Worm (Caenorhabditis elegans) whole organism, L4 larva: ENCODE results near the gene W05E10.5.

Experiments used
- D1046.2 ChIP-seq: fragments of 200-800 bp; sonication (Bioruptor generic); IDR thresholded peaks from 2 replicates; pipeline ENCODE4 v1.3.6; 2022; ENCODE audit warnings: missing genetic modification characterization, missing compliant biosample characterization
- T20F7.1 ChIP-seq: fragments of 200-800 bp; sonication (Bioruptor generic); optimal IDR thresholded peaks from 2 replicates; lab custom pipeline; 2018; ENCODE audit warnings: mild to moderate bottlenecking, missing genetic modification characterization, missing compliant biosample characterization
- Y105C5A.15 ChIP-seq: fragments of 200-800 bp; sonication (Bioruptor generic); IDR thresholded peaks from 2 replicates; pipeline ENCODE4 v1.3.6; 2022; ENCODE audit warnings: missing genetic modification characterization, missing compliant biosample characterization
- Y48G9A.11 ChIP-seq: fragments of 200-800 bp; sonication (Bioruptor generic); IDR thresholded peaks from 2 replicates; pipeline ENCODE4 v1.3.6; 2022; ENCODE audit warnings: missing genetic modification reagents, missing genetic modification characterization, missing compliant biosample characterization
- aha-1 ChIP-seq: fragments of 150-350 bp; peaks from one replicate; lab custom pipeline; 2014; ENCODE audit warnings: missing biosample characterization, missing genetic modification characterization
- arid-1 ChIP-seq: fragments of 200-800 bp; sonication (Bioruptor generic); conservative IDR thresholded peaks from 2 replicates; pipeline ENCODE4 v1.3.6; 2022; ENCODE audit warnings: missing genetic modification reagents, missing genetic modification characterization, missing compliant biosample characterization
- ceh-28 ChIP-seq: fragments of 150-350 bp; optimal IDR thresholded peaks from 2 replicates; lab custom pipeline; 2014; ENCODE audit warnings: missing biosample characterization, missing genetic modification reagents, missing genetic modification characterization
- ceh-44 ChIP-seq: fragments of 200-800 bp; sonication (Bioruptor generic); IDR thresholded peaks from 2 replicates; pipeline ENCODE4 v1.3.6; 2022; ENCODE audit warnings: missing genetic modification reagents, missing genetic modification characterization, missing compliant biosample characterization
- ceh-62 ChIP-seq: sonication (generic microtip); optimal IDR thresholded peaks from 2 replicates; lab custom pipeline; 2017; ENCODE audit warnings: missing biosample characterization, missing genetic modification characterization
- ceh-82 ChIP-seq: sonication (generic microtip); optimal IDR thresholded peaks from 2 replicates; lab custom pipeline; 2017; ENCODE audit warnings: missing biosample characterization, missing genetic modification characterization
- cey-2 ChIP-seq: sonication (generic microtip); optimal IDR thresholded peaks from 3 replicates; lab custom pipeline; 2017; ENCODE audit warnings: missing genetic modification characterization, mild to moderate bottlenecking, missing compliant biosample characterization, antibody characterized with exemption, borderline replicate concordance; ENCODE audit not compliant: insufficient read depth
- daf-19 ChIP-seq: fragments of 200-800 bp; sonication (Bioruptor generic); conservative IDR thresholded peaks from 2 replicates; pipeline ENCODE4 v1.3.6; 2022; ENCODE audit warnings: missing genetic modification characterization, missing compliant biosample characterization
- dmd-6 ChIP-seq: fragments of 200-800 bp; sonication (Bioruptor generic); IDR thresholded peaks from 2 replicates; pipeline ENCODE4 v1.3.6; 2022; ENCODE audit warnings: missing genetic modification reagents, missing genetic modification characterization, missing compliant biosample characterization
- dpl-1 ChIP-seq: fragments of 150-350 bp; optimal IDR thresholded peaks from 2 replicates; lab custom pipeline; 2014; ENCODE audit warnings: missing biosample characterization, missing genetic modification reagents, missing genetic modification characterization
- duxl-1 ChIP-seq: sonication (generic microtip); optimal IDR thresholded peaks from 2 replicates; lab custom pipeline; 2016; ENCODE audit warnings: mild to moderate bottlenecking, missing genetic modification characterization, moderate library complexity, missing compliant biosample characterization; ENCODE audit not compliant: poor library complexity
- gei-8 ChIP-seq: fragments of 200-800 bp; sonication (Bioruptor generic); optimal IDR thresholded peaks from 2 replicates; lab custom pipeline; 2018; ENCODE audit warnings: mild to moderate bottlenecking, missing genetic modification characterization, missing compliant biosample characterization
- hlh-11 ChIP-seq: fragments of 200-800 bp; sonication (Bioruptor generic); optimal IDR thresholded peaks from 2 replicates; lab custom pipeline; 2018; ENCODE audit warnings: mild to moderate bottlenecking, missing genetic modification characterization, missing compliant biosample characterization
- hmg-1.1 ChIP-seq: fragments of 200-800 bp; sonication (Bioruptor generic); IDR thresholded peaks from 2 replicates; pipeline ENCODE4 v1.3.6; 2022; ENCODE audit warnings: missing genetic modification reagents, missing genetic modification characterization, missing compliant biosample characterization
- lin-1 ChIP-seq: fragments of 200-800 bp; sonication (Bioruptor generic); IDR thresholded peaks from 2 replicates; pipeline ENCODE4 v1.3.6; 2022; ENCODE audit warnings: missing genetic modification reagents, missing genetic modification characterization, missing compliant biosample characterization
- lin-38 ChIP-seq: fragments of 200-800 bp; sonication (Bioruptor generic); IDR thresholded peaks from 2 replicates; pipeline ENCODE4 v1.3.6; 2022; ENCODE audit warnings: missing genetic modification reagents, missing genetic modification characterization, missing compliant biosample characterization
- nhr-10 ChIP-seq: fragments of 150-350 bp; optimal IDR thresholded peaks from 2 replicates; lab custom pipeline; 2014; ENCODE audit warnings: missing biosample characterization, missing genetic modification characterization
- nhr-102 ChIP-seq: sonication (generic microtip); optimal IDR thresholded peaks from 2 replicates; lab custom pipeline; 2016; ENCODE audit warnings: mild to moderate bottlenecking, missing genetic modification characterization, moderate library complexity, missing compliant biosample characterization
- nhr-237 ChIP-seq: sonication (generic microtip); optimal IDR thresholded peaks from 2 replicates; lab custom pipeline; 2017; ENCODE audit warnings: missing biosample characterization, missing genetic modification characterization
- nhr-28 ChIP-seq: fragments of 150-350 bp; optimal IDR thresholded peaks from 2 replicates; lab custom pipeline; 2014; ENCODE audit warnings: missing biosample characterization, missing genetic modification characterization
- nhr-6 ChIP-seq: fragments of 150-350 bp; optimal IDR thresholded peaks from 2 replicates; lab custom pipeline; 2014; ENCODE audit warnings: missing biosample characterization, missing genetic modification characterization
- nhr-76 ChIP-seq: fragments of 150-350 bp; optimal IDR thresholded peaks from 2 replicates; lab custom pipeline; 2014; ENCODE audit warnings: missing biosample characterization, missing genetic modification characterization
- pha-4 ChIP-seq, 2 experiments: fragments of 150-350 bp in 1 of 2; fragments of 200-800 bp in 1 of 2; sonication (Bioruptor generic) in 1 of 2; IDR thresholded peaks in 1 of 2; optimal IDR thresholded peaks in 1 of 2; 2 replicates each; pipeline versions ENCODE4 v1.3.6 to Lab custom; 2014 to 2022; ENCODE audit warnings: missing genetic modification characterization in 2 of 2, missing genetic modification reagents in 2 of 2, missing biosample characterization in 1 of 2, missing compliant biosample characterization in 1 of 2
- php-3 ChIP-seq: fragments of 200-800 bp; sonication (Bioruptor generic); IDR thresholded peaks from 2 replicates; pipeline ENCODE4 v1.3.6; 2022; ENCODE audit warnings: missing genetic modification reagents, missing genetic modification characterization, missing compliant biosample characterization
- pqm-1 ChIP-seq: sonication (generic microtip); optimal IDR thresholded peaks from 2 replicates; lab custom pipeline; 2017; ENCODE audit warnings: missing biosample characterization, missing genetic modification characterization
- rbr-2 ChIP-seq: sonication (generic microtip); optimal IDR thresholded peaks from 2 replicates; lab custom pipeline; 2016; ENCODE audit warnings: missing genotype, missing genetic modification characterization, missing compliant biosample characterization
- set-16 ChIP-seq: fragments of 200-800 bp; sonication (Bioruptor generic); IDR thresholded peaks from 2 replicates; pipeline ENCODE4 v1.3.6; 2022; ENCODE audit warnings: missing genetic modification reagents, missing genetic modification characterization, missing compliant biosample characterization
- spr-3 ChIP-seq: fragments of 200-800 bp; sonication (Bioruptor generic); optimal IDR thresholded peaks from 2 replicates; lab custom pipeline; 2018; ENCODE audit warnings: mild to moderate bottlenecking, missing genetic modification characterization, missing compliant biosample characterization
- tag-97 ChIP-seq: fragments of 200-800 bp; sonication (Bioruptor generic); IDR thresholded peaks from 2 replicates; pipeline ENCODE4 v1.3.6; 2022; ENCODE audit warnings: missing genetic modification characterization, missing compliant biosample characterization
- unc-39 ChIP-seq: sonication (generic microtip); optimal IDR thresholded peaks from 2 replicates; lab custom pipeline; 2017; ENCODE audit warnings: missing biosample characterization, missing genetic modification characterization
- unc-62 ChIP-seq, 3 experiments: fragments of 150-350 bp in 1 of 3; sonication (generic microtip); optimal IDR thresholded peaks in 2 of 3; peaks in 1 of 3; 1 replicate in 1 of 3; 2 replicates in 2 of 3; lab custom pipeline; 2014 to 2017; ENCODE audit warnings: missing biosample characterization in 3 of 3, missing genetic modification characterization in 3 of 3, missing genetic modification reagents in 3 of 3, missing genotype in 1 of 3
- zag-1 ChIP-seq: fragments of 150-350 bp; optimal IDR thresholded peaks from 2 replicates; lab custom pipeline; 2014; ENCODE audit warnings: missing biosample characterization, missing genetic modification characterization
- zfp-3 ChIP-seq: fragments of 200-800 bp; sonication (Bioruptor generic); conservative IDR thresholded peaks from 2 replicates; pipeline ENCODE4 v1.3.6; 2022; ENCODE audit warnings: missing genetic modification reagents, missing genetic modification characterization, missing compliant biosample characterization

Gene W05E10.5

DNA sequence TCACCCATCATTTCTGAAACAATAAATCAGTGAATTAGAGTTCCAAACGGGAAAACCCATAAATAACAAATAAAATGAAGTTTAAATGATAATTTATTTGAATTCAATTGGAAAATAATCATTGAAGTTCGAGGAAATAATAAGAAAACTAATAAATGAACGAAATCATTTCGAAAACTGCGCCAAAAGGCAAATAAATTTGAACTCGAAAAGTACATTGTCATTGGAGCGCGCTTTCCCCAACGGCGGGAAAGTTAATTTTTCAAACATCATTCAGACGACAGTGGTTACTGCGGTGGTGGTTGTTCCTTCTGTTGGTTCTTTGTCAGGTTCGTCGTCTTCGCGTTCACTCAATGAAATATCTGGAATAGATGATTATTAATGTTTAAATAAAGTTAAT, 38.0 kb upstream of the W05E10.5 start, which contains the start of gene npp-22:
TSS of gene npp-22 (minus strand) at position 13 of the 400 bp plus-strand sequence.
- TF ChIP-seq nhr-28 (peak; percentile 19), nhr-6 (tag; lab: Kevin White, UChicago) (peak; percentile 34), pha-4 (GFP tag; IDR thresholded peaks at IDR 0.05; lab: Robert Waterston, UW) (no peak), pha-4 (tag; optimal IDR thresholded peaks at IDR 0.05; lab: Kevin White, UChicago) (peak; percentile 67), unc-39 (tag; lab: Kevin White, UChicago) (no peak), Y48G9A.11 (GFP tag; lab: Robert Waterston, UW) (no peak), nhr-76 (tag; lab: Kevin White, UChicago) (no peak), T20F7.1 (GFP tag; lab: Kevin White, UChicago) (peak; percentile 41), rbr-2 (tag; lab: Kevin White, UChicago) (peak; percentile 36), lin-38 (GFP tag; lab: Robert Waterston, UW) (peak; percentile 91), dpl-1 (GFP tag; lab: Kevin White, UChicago) (peak; percentile 94)

- TF ChIP-seq arid-1, result no peak
- TF ChIP-seq unc-62 (GFP tag; optimal IDR thresholded peaks at IDR 0.05 in 1 of 2; lab: Kevin White, UChicago), result peak in 1 of 2 experiments; percentile 32
- TF ChIP-seq unc-62 (tag; optimal IDR thresholded peaks at IDR 0.05; lab: Kevin White, UChicago), result no peak
- peak; percentile 91 for TF ChIP-seq aha-1 (tag; lab: Kevin White, UChicago)
Observed at ce11 chrV:11732049-11732448, 36.6 kb upstream of the W05E10.5 start.

ce11 chrV:11730060-11730459, 34.6 kb upstream of the W05E10.5 start, which contains the start of gene rhr-2:
Gene rhr-2, minus strand, starts transcription at chrV:11730160.
- TF ChIP-seq arid-1, result no peak

ce11 chrV:11725971-11726370, 30.5 kb upstream of the W05E10.5 start, which contains the start of gene daf-11:
Gene daf-11, minus strand, starts transcription at chrV:11726071.
- no peak for TF ChIP-seq php-3 (GFP tag; lab: Robert Waterston, UW)
- no peak for TF ChIP-seq set-16 (GFP tag; lab: Robert Waterston, UW)
- TF ChIP-seq nhr-102 (tag; lab: Kevin White, UChicago), result no peak

ce11 chrV:11722858-11723257, 27.4 kb upstream of the W05E10.5 start:
- TF ChIP-seq ceh-44 (GFP tag; lab: Robert Waterston, UW) (no peak), aha-1 (tag; lab: Kevin White, UChicago) (peak; percentile 61)

DNA sequence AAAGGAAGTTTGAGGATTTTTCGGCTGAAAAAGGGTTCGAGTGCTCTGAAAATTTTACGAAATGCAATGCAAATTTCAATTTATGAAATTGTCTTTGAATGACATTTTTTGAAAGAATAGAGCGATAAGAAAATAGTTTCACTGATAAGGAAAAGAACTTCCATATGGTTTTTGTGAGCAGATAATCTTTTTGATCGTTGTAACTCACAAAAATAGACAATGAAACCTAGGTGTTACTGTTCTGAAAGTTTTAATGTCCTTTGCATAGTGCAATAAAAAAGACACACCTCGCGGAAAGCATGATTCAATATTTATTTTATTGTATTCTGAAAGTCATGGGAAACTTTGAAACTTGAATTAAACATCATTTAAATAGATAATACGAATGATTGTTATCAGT, 21.4 kb upstream of the W05E10.5 start:
- TF ChIP-seq cey-2 (tag; lab: Kevin White, UChicago) (no peak), tag-97 (no peak), nhr-237 (tag; lab: Kevin White, UChicago) (no peak), duxl-1 (tag; lab: Kevin White, UChicago) (no peak), lin-1 (GFP tag; lab: Robert Waterston, UW) (no peak), pqm-1 (tag; lab: Kevin White, UChicago) (peak; percentile 83), unc-62 (GFP tag; optimal IDR thresholded peaks at IDR 0.05 in 1 of 2; lab: Kevin White, UChicago) (peak in 1 of 2 experiments; percentile 36), unc-62 (tag; optimal IDR thresholded peaks at IDR 0.05; lab: Kevin White, UChicago) (no peak), ceh-44 (GFP tag; lab: Robert Waterston, UW) (no peak), D1046.2 (GFP tag; lab: Robert Waterston, UW) (no peak), nhr-28 (peak; percentile 37), spr-3 (no peak), hmg-1.1 (no peak), ceh-62 (tag; lab: Kevin White, UChicago) (no peak), hlh-11 (tag; lab: Kevin White, UChicago) (no peak), gei-8 (GFP tag; lab: Kevin White, UChicago) (no peak), php-3 (GFP tag; lab: Robert Waterston, UW) (peak; percentile 66; the same call in 1 of the 2 replicates), daf-19 (GFP tag; lab: Robert Waterston, UW) (no peak), Y105C5A.15 (GFP tag; lab: Robert Waterston, UW) (no peak), arid-1 (no peak), ceh-28 (tag; lab: Kevin White, UChicago) (no peak), unc-39 (tag; lab: Kevin White, UChicago) (no peak), dmd-6 (GFP tag; lab: Robert Waterston, UW) (no peak; the same call in 1 of the 2 replicates), set-16 (GFP tag; lab: Robert Waterston, UW) (no peak), ceh-82 (tag; lab: Kevin White, UChicago) (no peak), nhr-10 (tag; lab: Kevin White, UChicago) (no peak), aha-1 (tag; lab: Kevin White, UChicago) (no peak), zfp-3 (GFP tag; lab: Robert Waterston, UW) (no peak), zag-1 (no peak)
